Fruit fly (Drosophila melanogaster): ENCODE data around the gene CG18746.

The CG18746 gene

DNA sequence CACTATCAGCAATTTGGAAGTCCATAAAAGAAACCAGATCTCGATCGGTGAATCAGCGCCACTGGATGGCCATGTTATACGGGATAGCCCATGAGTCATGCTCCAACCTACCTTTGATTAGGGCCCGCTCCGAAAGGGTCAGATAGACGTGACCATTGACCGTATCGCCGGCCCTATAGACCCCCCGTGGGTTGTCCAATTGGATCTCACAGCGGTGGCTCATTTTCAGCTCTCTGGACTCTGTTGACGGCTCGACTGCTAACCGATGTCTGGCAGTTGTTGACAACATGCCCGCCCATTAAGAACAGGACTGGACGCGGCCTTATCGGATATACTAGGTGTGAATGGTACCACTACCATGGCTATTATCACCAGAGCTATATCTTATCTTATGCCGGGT is 8.5 kb upstream of the CG18746 start, which contains the start of gene CG18744 (continued):
- TF ChIP-seq otp (GFP tag; IDR thresholded peaks at IDR 0.05) (no peak), CG12071 (GFP tag; optimal IDR thresholded peaks at IDR 0.05) (no peak), GATAe (GFP tag; conservative IDR thresholded peaks at IDR 0.05) (peak; percentile 84), Oaz (GFP tag; IDR thresholded peaks at IDR 0.05) (no peak), Atf-2 (GFP tag; optimal IDR thresholded peaks at IDR 0.05) (no peak), Doc2 (GFP tag; IDR thresholded peaks at IDR 0.05) (no peak), vvl (GFP tag; IDR thresholded peaks at IDR 0.05) (no peak), CG9932 (GFP tag; IDR thresholded peaks at IDR 0.05) (no peak), NFAT (GFP tag; IDR thresholded peaks at IDR 0.05) (0 out of 2 replicates have a peak, but pooled peaks have one; percentile 25), CG12659 (GFP tag; optimal IDR thresholded peaks at IDR 0.05) (no peak), Lim3 (GFP tag; IDR thresholded peaks at IDR 0.05) (0 out of 2 replicates have a peak, but pooled peaks have one; percentile 26), CG9727 (GFP tag; optimal IDR thresholded peaks at IDR 0.05) (no peak), CG11696 (GFP tag; IDR thresholded peaks at IDR 0.05) (no peak), Ravus (GFP tag; IDR thresholded peaks at IDR 0.05) (no peak), tx (GFP tag; optimal IDR thresholded peaks at IDR 0.05) (no peak), Xbp1 (GFP tag; optimal IDR thresholded peaks at IDR 0.05) (no peak), sqz (GFP tag; optimal IDR thresholded peaks at IDR 0.05) (no peak), Hey (tag; optimal IDR thresholded peaks at IDR 0.05) (peak; percentile 16), repo (GFP tag; optimal IDR thresholded peaks at IDR 0.05) (no peak), lab (GFP tag; optimal IDR thresholded peaks at IDR 0.05) (peak; percentile 23), schlank (tag; optimal IDR thresholded peaks at IDR 0.05) (no peak), CG8359 (GFP tag; optimal IDR thresholded peaks at IDR 0.05; ENCODE audit: borderline replicate concordance) (no peak), mirr (GFP tag; optimal IDR thresholded peaks at IDR 0.05) (peak; percentile 54)

DNA sequence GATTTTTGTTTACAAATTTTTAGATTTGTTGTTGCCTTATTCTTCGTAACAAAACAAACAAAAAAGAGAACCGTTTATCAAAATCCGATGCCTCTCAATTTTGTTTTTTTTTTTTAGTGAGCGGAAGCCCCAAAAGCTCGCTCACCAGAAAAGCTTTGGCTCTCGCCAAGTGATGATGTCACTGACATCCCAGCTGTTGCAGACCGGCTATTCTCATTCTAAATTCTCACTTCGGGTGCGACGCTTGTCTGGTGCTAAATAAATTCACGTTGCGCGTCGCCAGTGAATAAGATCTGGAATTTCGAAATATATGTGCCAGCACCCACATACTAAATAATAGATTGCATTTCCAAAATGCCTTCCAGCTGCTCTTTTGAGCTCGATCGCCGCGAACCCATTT is 3.9 kb upstream of the CG18746 start, which contains the start of gene CG2641:
CG2641 (plus strand) TSS at position 215 of the 400 bp plus-strand sequence.
- no peak for TF ChIP-seq CG30403 (GFP tag; optimal IDR thresholded peaks at IDR 0.05)
- TF ChIP-seq slbo (GFP tag; IDR thresholded peaks at IDR 0.05): no peak
- no peak for TF ChIP-seq CG4328 (GFP tag; optimal IDR thresholded peaks at IDR 0.05)
- no peak for TF ChIP-seq jigr1 (GFP tag; IDR thresholded peaks at IDR 0.05)
- no peak for TF ChIP-seq CrebB (tag; optimal IDR thresholded peaks at IDR 0.05)
- TF ChIP-seq cas (GFP tag; IDR thresholded peaks at IDR 0.05): no peak
- peak; percentile 71 to 89 for TF ChIP-seq Trl (optimal IDR thresholded peaks at IDR 0.05)
- no peak for TF ChIP-seq Trl (GFP tag; optimal IDR thresholded peaks at IDR 0.05)
- TF ChIP-seq wek (GFP tag; optimal IDR thresholded peaks at IDR 0.05): no peak
- TF ChIP-seq CG6254 (GFP tag; optimal IDR thresholded peaks at IDR 0.05): no peak
- TF ChIP-seq pros (GFP tag; optimal IDR thresholded peaks at IDR 0.05): no peak
- TF ChIP-seq Blimp-1 (GFP tag; optimal IDR thresholded peaks at IDR 0.05): no peak
- no peak for TF ChIP-seq CG15601 (tag; optimal IDR thresholded peaks at IDR 0.05)
- no peak for TF ChIP-seq Asciz (GFP tag; optimal IDR thresholded peaks at IDR 0.05)
- no peak for TF ChIP-seq CG6765 (GFP tag; optimal IDR thresholded peaks at IDR 0.05)
- peak; percentile 20; the same call in 1 of the 3 replicates for TF ChIP-seq CG34224 (GFP tag; IDR thresholded peaks at IDR 0.05; ENCODE audit: partially characterized antibody)
- no peak for TF ChIP-seq CG3065 (GFP tag; optimal IDR thresholded peaks at IDR 0.05)
- TF ChIP-seq CG1233 (GFP tag; optimal IDR thresholded peaks at IDR 0.05): no peak
- peak; percentile 52 for TF ChIP-seq CG13287 (GFP tag; IDR thresholded peaks at IDR 0.05; ENCODE audit: partially characterized antibody)
- TF ChIP-seq Atf-2 (GFP tag; optimal IDR thresholded peaks at IDR 0.05): no peak
- TF ChIP-seq Pdp1 (GFP tag; optimal IDR thresholded peaks at IDR 0.05): peak in 1 of 2 experiments; percentile 53
- TF ChIP-seq chinmo (GFP tag; IDR thresholded peaks at IDR 0.05; ENCODE audit: partially characterized antibody): peak; percentile 77; the same call in 1 of the 4 replicates
- no peak for TF ChIP-seq Hsf (GFP tag; optimal IDR thresholded peaks at IDR 0.05)
- no peak for TF ChIP-seq pho (GFP tag; optimal IDR thresholded peaks at IDR 0.05)
- TF ChIP-seq Hmx (GFP tag; optimal IDR thresholded peaks at IDR 0.05): no peak
- peak; percentile 66 for TF ChIP-seq sd (tag; optimal IDR thresholded peaks at IDR 0.05)
- TF ChIP-seq hb (GFP tag; IDR thresholded peaks at IDR 0.05; ENCODE audit: partially characterized antibody): no peak
- TF ChIP-seq Mes4 (GFP tag; optimal IDR thresholded peaks at IDR 0.05): no peak
- no peak for TF ChIP-seq CG1024 (GFP tag; IDR thresholded peaks at IDR 0.05)
- TF ChIP-seq klu (GFP tag; IDR thresholded peaks at IDR 0.05): no peak
